Worm (Caenorhabditis elegans) whole organism, L4/young adult: ENCODE data around the gene fbxb-19.
"Not testable (repeated sequence)": the region's sequence is repeated elsewhere in the genome, so short reads cannot be mapped to it uniquely, and the experiment has no call there.

Experiments used
- W03F9.2 ChIP-seq: fragments of 150-350 bp; optimal IDR thresholded peaks from 2 replicates; lab custom pipeline; 2014; ENCODE audit warnings: missing biosample characterization, missing genetic modification characterization
- dao-5 ChIP-seq: sonication (generic microtip); optimal IDR thresholded peaks from 2 replicates; lab custom pipeline; 2016; ENCODE audit warnings: missing genotype, missing genetic modification characterization, moderate library complexity, missing compliant biosample characterization
- him-1 ChIP-seq: sonication (generic microtip); optimal IDR thresholded peaks from 2 replicates; lab custom pipeline; 2016; ENCODE audit warnings: missing genotype, missing genetic modification reagents, missing genetic modification characterization, missing compliant biosample characterization

fbxb-19 gene

DNA sequence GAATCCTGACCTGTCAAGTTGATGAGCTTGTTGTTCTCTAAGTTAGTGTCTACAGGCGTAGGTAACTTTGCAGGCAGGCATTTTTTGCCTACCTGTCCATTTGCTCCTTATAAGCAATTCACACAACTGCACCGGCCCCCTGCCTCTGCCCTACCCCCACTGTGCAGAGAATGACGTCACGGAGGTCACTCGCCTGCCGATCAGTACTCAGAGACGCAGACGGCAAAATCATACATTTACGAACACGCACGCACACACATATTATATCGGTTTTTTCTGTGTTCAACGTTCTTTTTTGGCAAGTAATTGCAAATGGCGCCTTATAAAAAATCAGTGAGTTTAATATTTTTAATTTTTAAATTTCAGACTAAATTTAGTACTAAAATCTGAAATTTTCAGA, 25.5 kb downstream of the fbxb-19 start, which contains the start of gene duxl-1:
duxl-1 (plus strand) TSS at position 184 of the 400 bp plus-strand sequence.
- TF ChIP-seq him-1 (tag; lab: Kevin White, UChicago) (no peak), W03F9.2 (tag; lab: Kevin White, UChicago) (no peak), dao-5 (no peak)

- TF ChIP-seq dao-5 (no peak), him-1 (tag; lab: Kevin White, UChicago) (no peak), W03F9.2 (tag; lab: Kevin White, UChicago) (no peak)
These were observed 26.1 kb downstream of the fbxb-19 start, which contains the start of gene ZC204.14 for ce11 chrII:1662881-1663280. TSS of gene ZC204.14 (minus strand) at chrII:1662949.

ce11 chrII:1660888-1661287, 28.1 kb downstream of the fbxb-19 start, which contains the start of gene ZC204.13:
TSS of gene ZC204.13 (minus strand) at chrII:1660988.
- TF ChIP-seq W03F9.2 (tag; lab: Kevin White, UChicago); dao-5; him-1 (tag; lab: Kevin White, UChicago): not testable (repeated sequence)

DNA sequence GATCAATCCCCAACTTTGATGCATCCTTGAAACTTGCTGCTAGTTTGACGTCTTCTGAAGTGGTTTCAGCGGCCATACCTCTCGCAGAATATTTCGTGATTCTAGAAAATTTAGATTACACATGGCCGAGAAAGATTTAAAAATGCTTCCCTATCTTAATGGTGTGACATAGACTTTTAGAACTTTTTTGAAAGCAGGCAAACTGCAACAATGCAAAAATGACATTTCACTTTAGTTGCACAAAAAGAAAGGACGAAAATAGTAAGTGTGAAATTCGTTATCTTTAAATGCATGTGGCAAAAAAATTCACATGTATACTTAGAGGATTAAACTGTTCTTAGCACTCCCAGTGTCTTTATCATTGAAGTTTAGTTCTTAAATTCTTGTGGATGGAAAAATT, 31.8 kb downstream of the fbxb-19 start, which contains the start of gene ZC204.12:
ZC204.12 (minus strand) TSS at position 101 of the 400 bp plus-strand sequence.
- TF ChIP-seq W03F9.2 (tag; lab: Kevin White, UChicago) = no peak
- TF ChIP-seq dao-5 = no peak
- TF ChIP-seq him-1 (tag; lab: Kevin White, UChicago) = no peak

DNA sequence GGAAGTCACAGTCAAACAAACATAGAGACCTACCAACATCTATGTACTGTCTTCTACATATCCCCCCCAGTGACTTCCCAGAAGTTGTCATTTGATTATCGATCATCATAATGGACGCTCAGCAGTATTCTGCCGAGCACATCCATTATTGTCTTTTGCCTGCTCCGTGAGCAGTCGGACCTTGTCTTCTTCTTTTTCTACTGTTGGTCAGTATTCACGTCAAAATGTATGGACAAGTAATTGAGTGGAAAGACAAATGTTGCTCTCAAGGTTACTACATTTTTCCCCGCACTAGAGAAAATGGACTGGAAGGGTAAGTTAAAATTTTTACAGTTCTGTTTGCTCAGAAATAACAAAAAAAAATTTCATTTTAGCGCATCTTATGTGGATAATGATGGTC, 34.1 kb downstream of the fbxb-19 start, which contains the start of gene btb-12:
btb-12 (plus strand) TSS at position 301 of the 400 bp plus-strand sequence.
- no peak for TF ChIP-seq him-1 (tag; lab: Kevin White, UChicago)
- no peak for TF ChIP-seq dao-5

DNA sequence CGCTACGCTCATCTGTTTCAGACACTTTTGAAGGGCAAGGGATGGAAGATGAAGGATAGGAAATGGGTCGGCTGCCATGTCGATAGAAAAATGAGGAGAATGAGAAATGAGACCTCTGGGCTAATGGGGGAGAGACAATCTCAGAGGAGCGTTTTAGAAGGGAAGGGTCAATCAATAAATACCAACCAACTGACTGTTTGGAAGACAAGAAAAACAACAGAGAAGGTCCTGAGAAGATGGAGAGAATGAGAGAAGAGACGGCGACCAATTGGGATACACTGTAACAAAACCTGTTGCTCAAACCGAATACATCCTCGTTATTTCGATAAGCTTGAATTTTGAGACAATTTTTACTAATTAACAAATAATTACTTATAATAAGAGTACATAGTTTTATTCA, 35.6 kb downstream of the fbxb-19 start, which contains the start of gene fbxb-15:
fbxb-15 (minus strand) TSS at position 101 of the 400 bp plus-strand sequence.
- TF ChIP-seq him-1 (tag; lab: Kevin White, UChicago) = no peak

DNA sequence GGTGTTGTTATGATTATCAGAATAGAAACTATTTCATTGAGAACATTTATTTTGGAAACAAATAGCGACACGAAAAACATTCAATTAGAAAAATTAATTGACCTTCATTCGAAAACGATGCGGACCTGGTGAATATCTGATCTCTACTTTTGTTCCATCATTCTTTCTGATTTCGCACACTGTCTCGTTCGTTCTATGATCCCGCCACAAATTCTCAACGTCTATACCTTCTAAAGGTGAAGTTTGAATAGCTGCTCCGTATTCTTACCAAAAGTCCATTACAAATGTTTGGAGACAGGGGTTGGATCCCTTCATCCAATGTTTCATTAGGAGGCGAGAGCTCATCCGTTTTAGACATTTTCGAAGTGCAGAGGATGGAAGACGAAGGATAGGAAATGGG, 37.2 kb downstream of the fbxb-19 start, which contains the start of gene fbxb-16:
fbxb-16 (minus strand) TSS at position 101 of the 400 bp plus-strand sequence.
- TF ChIP-seq dao-5 = no peak
- TF ChIP-seq him-1 (tag; lab: Kevin White, UChicago) = no peak
- no peak for TF ChIP-seq W03F9.2 (tag; lab: Kevin White, UChicago)

- no peak for TF ChIP-seq dao-5
- TF ChIP-seq him-1 (tag; lab: Kevin White, UChicago) = no peak
- no peak for TF ChIP-seq W03F9.2 (tag; lab: Kevin White, UChicago)
These were observed 38.5 kb downstream of the fbxb-19 start, which contains the start of gene fbxb-20 for ce11 chrII:1650502-1650901. TSS of gene fbxb-20 (minus strand) at chrII:1650602.

ce11 chrII:1648768-1649167, 40.2 kb downstream of the fbxb-19 start, which contains the start of gene fbxb-21:
TSS of gene fbxb-21 (minus strand) at chrII:1648868.
- TF ChIP-seq dao-5 = no peak
- TF ChIP-seq W03F9.2 (tag; lab: Kevin White, UChicago) = no peak
- no peak for TF ChIP-seq him-1 (tag; lab: Kevin White, UChicago)

DNA sequence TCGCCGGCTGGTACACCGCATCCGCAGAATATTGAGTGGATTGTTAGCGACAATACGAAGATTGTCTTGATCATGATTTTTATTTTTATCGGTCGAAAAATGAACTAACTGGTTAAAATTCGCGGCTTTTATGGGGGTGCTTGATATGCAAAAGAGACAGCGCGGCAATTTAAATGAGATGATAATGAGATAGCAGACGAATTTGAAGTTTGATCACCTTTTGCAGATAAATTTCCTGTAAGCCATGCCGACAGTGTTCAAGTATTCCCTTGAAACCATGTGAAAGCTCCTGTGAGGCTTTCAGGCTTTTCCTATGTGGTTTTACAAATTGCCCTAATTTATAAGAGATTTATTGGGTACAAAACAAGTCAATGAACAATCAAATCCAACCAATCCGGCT, 42.8 kb downstream of the fbxb-19 start, which contains the start of gene ZC204.17:
ZC204.17 (minus strand) TSS at position 101 of the 400 bp plus-strand sequence.
- TF ChIP-seq dao-5 = no peak
- TF ChIP-seq him-1 (tag; lab: Kevin White, UChicago) = no peak
- no peak for TF ChIP-seq W03F9.2 (tag; lab: Kevin White, UChicago)

DNA sequence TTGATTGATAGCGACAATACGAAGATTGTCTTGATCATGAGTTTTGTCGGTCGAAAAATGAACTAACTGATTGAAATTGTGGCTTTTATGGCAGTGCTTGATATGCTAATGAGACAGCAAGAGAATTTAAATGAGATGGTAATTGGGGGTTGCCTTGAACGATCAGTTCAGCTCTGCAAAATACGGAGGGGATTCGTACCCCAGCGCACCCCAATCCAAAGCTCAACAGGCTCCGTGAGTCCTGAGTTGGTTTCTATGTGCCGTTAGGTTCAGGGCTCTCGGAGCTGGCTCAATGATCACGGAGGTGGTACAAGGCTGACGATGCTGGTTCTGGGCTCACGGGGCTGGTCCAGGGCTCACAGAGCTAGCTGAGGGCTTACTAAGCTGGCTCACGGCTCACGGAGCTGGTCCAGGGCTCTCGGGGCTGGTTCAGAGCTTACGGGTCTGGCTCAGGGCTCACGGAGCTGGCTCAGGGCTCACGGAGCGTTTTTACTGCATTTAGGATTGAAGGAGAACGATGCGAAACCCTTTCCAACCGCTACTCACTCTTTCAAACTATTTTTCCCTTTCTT, 44.1 kb downstream of the fbxb-19 start, which contains the start of gene ZC204.6:
ZC204.6 (minus strand) TSS at position 51 of the 572 bp plus-strand sequence.
- no peak for TF ChIP-seq him-1 (tag; lab: Kevin White, UChicago)

- TF ChIP-seq dao-5 (no peak), W03F9.2 (tag; lab: Kevin White, UChicago) (no peak), him-1 (tag; lab: Kevin White, UChicago) (no peak)
These were observed 48.5 kb downstream of the fbxb-19 start, which contains the start of gene srh-72 for ce11 chrII:1640496-1640895. TSS of gene srh-72 (minus strand) at chrII:1640596.
